Worm (Caenorhabditis elegans) whole organism, L3 larva: ENCODE results near the gene T25B9.1.

ENCODE experiments used
- R02D3.7 ChIP-seq: fragments of 150-350 bp; optimal IDR thresholded peaks from 2 replicates; lab custom pipeline; 2014; ENCODE audit warnings: missing biosample characterization, missing genetic modification characterization
- ZK546.5 ChIP-seq: sonication (generic microtip); optimal IDR thresholded peaks from 2 replicates; lab custom pipeline; 2017; ENCODE audit warnings: missing biosample characterization, missing genetic modification characterization
- aly-2 ChIP-seq: fragments of 150-350 bp; optimal IDR thresholded peaks from 2 replicates; lab custom pipeline; 2014; ENCODE audit warnings: missing biosample characterization, missing genetic modification characterization
- ama-1 ChIP-seq: fragments of 150-350 bp; optimal IDR thresholded peaks from 2 replicates; lab custom pipeline; 2018
- ceh-16 ChIP-seq: sonication (generic microtip); optimal IDR thresholded peaks from 2 replicates; lab custom pipeline; 2017; ENCODE audit warnings: missing biosample characterization, missing genetic modification characterization
- ceh-28 ChIP-seq: fragments of 150-350 bp; optimal IDR thresholded peaks from 2 replicates; lab custom pipeline; 2014; ENCODE audit warnings: missing biosample characterization, missing genetic modification reagents, missing genetic modification characterization
- ceh-82 ChIP-seq: fragments of 150-350 bp; optimal IDR thresholded peaks from 2 replicates; lab custom pipeline; 2014; ENCODE audit warnings: missing biosample characterization, missing genetic modification characterization
- ceh-9 ChIP-seq: sonication (generic microtip); optimal IDR thresholded peaks from 2 replicates; lab custom pipeline; 2018; ENCODE audit warnings: missing biosample characterization, missing genetic modification characterization
- daf-12 ChIP-seq: fragments of 150-350 bp; optimal IDR thresholded peaks from 2 replicates; lab custom pipeline; 2014; ENCODE audit warnings: missing biosample characterization, missing genetic modification reagents, missing genetic modification characterization
- egl-27 ChIP-seq: sonication (generic microtip); optimal IDR thresholded peaks from 4 replicates; lab custom pipeline; 2017; ENCODE audit warnings: missing biosample characterization, missing genetic modification reagents, missing genetic modification characterization
- egl-5 ChIP-seq: fragments of 150-350 bp; optimal IDR thresholded peaks from 2 replicates; lab custom pipeline; 2017; ENCODE audit warnings: missing biosample characterization, missing genetic modification reagents, missing genetic modification characterization, inconsistent platforms
- elt-1 ChIP-seq: fragments of 150-350 bp; optimal IDR thresholded peaks from 2 replicates; lab custom pipeline; 2014; ENCODE audit warnings: missing biosample characterization, missing genetic modification characterization
- elt-2 ChIP-seq: sonication (generic microtip); optimal IDR thresholded peaks from 2 replicates; lab custom pipeline; 2016; ENCODE audit warnings: missing genetic modification reagents, mild to moderate bottlenecking, missing genetic modification characterization, missing compliant biosample characterization
- elt-3 ChIP-seq, 3 experiments: fragments of 150-350 bp in 1 of 3; sonication (generic microtip) in 2 of 3; optimal IDR thresholded peaks; 2 replicates in 2 of 3; 4 replicates in 1 of 3; lab custom pipeline; 2014 to 2017; ENCODE audit warnings: missing biosample characterization in 3 of 3, missing genetic modification characterization in 3 of 3
- eor-1 ChIP-seq, 2 experiments: fragments of 150-350 bp; optimal IDR thresholded peaks; 2 replicates each; lab custom pipeline; 2014 to 2018; ENCODE audit warnings: missing biosample characterization in 2 of 2, missing genetic modification characterization in 2 of 2
- fkh-10 ChIP-seq: sonication (generic microtip); optimal IDR thresholded peaks from 2 replicates; lab custom pipeline; 2017; ENCODE audit warnings: missing biosample characterization, missing genetic modification reagents, missing genetic modification characterization
- fkh-2 ChIP-seq: fragments of 150-350 bp; optimal IDR thresholded peaks from 2 replicates; lab custom pipeline; 2014; ENCODE audit warnings: missing biosample characterization, missing genetic modification reagents, missing genetic modification characterization
- fos-1 ChIP-seq: fragments of 150-350 bp; optimal IDR thresholded peaks from 2 replicates; lab custom pipeline; 2014; ENCODE audit warnings: missing biosample characterization, missing genetic modification characterization
- hmg-11 ChIP-seq: sonication (generic microtip); optimal IDR thresholded peaks from 2 replicates; lab custom pipeline; 2016; ENCODE audit warnings: missing genetic modification characterization, missing compliant biosample characterization
- jun-1 ChIP-seq: fragments of 150-350 bp; optimal IDR thresholded peaks from 2 replicates; lab custom pipeline; 2014; ENCODE audit warnings: missing biosample characterization, missing genetic modification reagents, missing genetic modification characterization
- lin-15B ChIP-seq: fragments of 150-350 bp; optimal IDR thresholded peaks from 2 replicates; lab custom pipeline; 2014; ENCODE audit warnings: missing biosample characterization, missing genetic modification characterization
- lin-39 ChIP-seq: fragments of 150-350 bp; optimal IDR thresholded peaks from 2 replicates; lab custom pipeline; 2018; ENCODE audit warnings: missing biosample characterization, missing genetic modification reagents, missing genetic modification characterization
- lsy-12 ChIP-seq: sonication (generic microtip); optimal IDR thresholded peaks from 2 replicates; lab custom pipeline; 2016; ENCODE audit warnings: mild to moderate bottlenecking, missing genetic modification characterization, missing compliant biosample characterization
- mdl-1 ChIP-seq: fragments of 150-350 bp; optimal IDR thresholded peaks from 2 replicates; lab custom pipeline; 2014; ENCODE audit warnings: missing biosample characterization, missing genetic modification characterization
- mml-1 ChIP-seq: fragments of 150-350 bp; sonication (generic microtip); optimal IDR thresholded peaks from 3 replicates; lab custom pipeline; 2014; ENCODE audit warnings: missing biosample characterization, missing genetic modification characterization
- nfya-1 ChIP-seq: sonication (generic microtip); optimal IDR thresholded peaks from 2 replicates; lab custom pipeline; 2017; ENCODE audit warnings: missing genetic modification characterization, mild to moderate bottlenecking, missing compliant biosample characterization, antibody characterized with exemption, moderate library complexity; ENCODE audit not compliant: insufficient read depth
- nhr-11 ChIP-seq: fragments of 150-350 bp; optimal IDR thresholded peaks from 2 replicates; lab custom pipeline; 2014; ENCODE audit warnings: missing biosample characterization, missing genetic modification characterization
- nhr-12 ChIP-seq: fragments of 150-350 bp; optimal IDR thresholded peaks from 2 replicates; lab custom pipeline; 2014; ENCODE audit warnings: missing biosample characterization, missing genetic modification characterization
- nhr-23 ChIP-seq: fragments of 150-350 bp; optimal IDR thresholded peaks from 2 replicates; lab custom pipeline; 2014; ENCODE audit warnings: missing biosample characterization, missing genetic modification reagents, missing genetic modification characterization
- nhr-237 ChIP-seq: fragments of 150-350 bp; optimal IDR thresholded peaks from 2 replicates; lab custom pipeline; 2014; ENCODE audit warnings: missing biosample characterization, missing genetic modification characterization
- nhr-25 ChIP-seq: sonication (generic microtip); optimal IDR thresholded peaks from 2 replicates; lab custom pipeline; 2017; ENCODE audit warnings: missing biosample characterization, missing genetic modification characterization
- nhr-28 ChIP-seq: fragments of 150-350 bp; optimal IDR thresholded peaks from 2 replicates; lab custom pipeline; 2014; ENCODE audit warnings: missing biosample characterization, missing genetic modification characterization
- nhr-43 ChIP-seq: sonication (generic microtip); optimal IDR thresholded peaks from 2 replicates; lab custom pipeline; 2016; ENCODE audit warnings: mild to moderate bottlenecking, missing genetic modification characterization, missing compliant biosample characterization; ENCODE audit not compliant: poor library complexity, severe bottlenecking
- nhr-67 ChIP-seq: fragments of 150-350 bp; optimal IDR thresholded peaks from 2 replicates; lab custom pipeline; 2014; ENCODE audit warnings: missing biosample characterization, missing genetic modification characterization
- nhr-76 ChIP-seq: fragments of 150-350 bp; sonication (generic microtip); optimal IDR thresholded peaks from 5 replicates; lab custom pipeline; 2014; ENCODE audit warnings: missing biosample characterization, missing genetic modification characterization
- nhr-77 ChIP-seq: fragments of 150-350 bp; optimal IDR thresholded peaks from 2 replicates; lab custom pipeline; 2014; ENCODE audit warnings: missing biosample characterization, missing genetic modification characterization
- pha-4 ChIP-seq: fragments of 150-350 bp; optimal IDR thresholded peaks from 2 replicates; lab custom pipeline; 2014; ENCODE audit warnings: missing biosample characterization, missing genetic modification reagents, missing genetic modification characterization
- pqm-1 ChIP-seq: fragments of 150-350 bp; optimal IDR thresholded peaks from 2 replicates; lab custom pipeline; 2017; ENCODE audit warnings: missing biosample characterization, missing genetic modification characterization, inconsistent platforms
- sea-2 ChIP-seq: fragments of 150-350 bp; sonication (generic microtip); optimal IDR thresholded peaks from 4 replicates; lab custom pipeline; 2014; ENCODE audit warnings: missing biosample characterization, missing genetic modification reagents, missing genetic modification characterization
- skn-1 ChIP-seq: fragments of 150-350 bp; optimal IDR thresholded peaks from 2 replicates; lab custom pipeline; 2014; ENCODE audit warnings: missing biosample characterization, missing genetic modification characterization
- snpc-4 ChIP-seq: fragments of 150-350 bp; optimal IDR thresholded peaks from 2 replicates; lab custom pipeline; 2014; ENCODE audit warnings: missing biosample characterization, missing genetic modification characterization
- tbx-2 ChIP-seq: sonication (generic microtip); optimal IDR thresholded peaks from 2 replicates; lab custom pipeline; 2016; ENCODE audit warnings: mild to moderate bottlenecking, missing genetic modification characterization, missing compliant biosample characterization
- unc-39 ChIP-seq: sonication (generic microtip); optimal IDR thresholded peaks from 4 replicates; lab custom pipeline; 2017; ENCODE audit warnings: missing biosample characterization, missing genetic modification characterization
- unc-62 ChIP-seq: fragments of 150-350 bp; sonication (generic microtip); optimal IDR thresholded peaks from 4 replicates; lab custom pipeline; 2014; ENCODE audit warnings: missing biosample characterization, missing genetic modification reagents, missing genetic modification characterization
- zag-1 ChIP-seq: fragments of 150-350 bp; optimal IDR thresholded peaks from 2 replicates; lab custom pipeline; 2014; ENCODE audit warnings: missing biosample characterization, missing genetic modification characterization
- ztf-11 ChIP-seq: fragments of 150-350 bp; optimal IDR thresholded peaks from 2 replicates; lab custom pipeline; 2014; ENCODE audit warnings: missing biosample characterization, missing genetic modification characterization
- ztf-4 ChIP-seq: fragments of 150-350 bp; optimal IDR thresholded peaks from 2 replicates; lab custom pipeline; 2014; ENCODE audit warnings: missing biosample characterization, missing genetic modification characterization

T25B9.1 gene

DNA sequence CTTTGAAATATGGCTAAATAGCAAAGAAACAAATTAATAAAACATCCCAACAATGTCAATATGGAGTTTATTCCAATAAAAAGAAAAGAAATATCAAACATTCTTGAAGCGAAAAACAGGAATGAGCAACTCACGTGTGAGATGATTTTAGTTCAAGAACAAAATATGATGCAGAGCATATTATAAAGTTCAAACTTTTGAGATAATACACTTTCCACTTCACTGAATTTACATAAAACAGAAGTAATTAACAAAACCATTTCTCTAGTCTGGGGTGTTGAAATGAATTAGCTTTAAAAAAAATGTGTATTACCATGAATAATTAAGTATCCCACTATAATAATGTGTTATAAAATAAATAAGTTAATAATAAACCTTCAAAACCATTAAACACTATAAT is 36.8 kb upstream of the T25B9.1 start, which contains the start of gene srd-7:
Gene srd-7, minus strand, starts transcription at position 101 of the 400 bp plus-strand sequence.
- no peak for TF ChIP-seq fkh-10
- no peak for TF ChIP-seq nhr-25 (tag; lab: Kevin White, UChicago)
- TF ChIP-seq nhr-11 (tag; lab: Kevin White, UChicago), result no peak
- no peak for TF ChIP-seq egl-5 (tag; lab: Kevin White, UChicago)
- TF ChIP-seq unc-39 (tag; lab: Kevin White, UChicago), result no peak

DNA sequence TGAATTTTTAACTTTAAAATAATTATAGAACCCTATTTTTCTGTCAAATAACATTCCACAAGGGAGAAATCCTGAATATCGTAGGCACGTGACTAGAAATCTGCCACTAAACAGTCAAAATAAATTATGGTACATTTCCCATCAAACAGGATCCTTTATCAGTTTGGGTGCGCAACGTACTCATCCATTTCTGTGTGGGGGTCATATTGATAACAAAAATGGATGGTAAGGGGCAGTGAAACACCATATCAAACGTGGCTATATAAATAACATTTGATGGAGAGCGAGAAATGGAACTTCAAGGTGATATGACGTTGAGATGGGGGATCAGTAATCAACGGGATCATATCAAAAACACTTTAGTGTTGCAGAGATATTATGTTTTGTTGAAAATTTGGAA is 34.1 kb upstream of the T25B9.1 start:
- TF ChIP-seq unc-62 (no peak), nhr-12 (tag; lab: Kevin White, UChicago) (no peak), nhr-25 (tag; lab: Kevin White, UChicago) (peak; percentile 38), nhr-43 (tag; lab: Kevin White, UChicago) (peak; percentile 69), eor-1 (tag; optimal IDR thresholded peaks at IDR 0.05; lab: Kevin White, UChicago) (no peak), elt-3 (tag; optimal IDR thresholded peaks at IDR 0.05; lab: Kevin White, UChicago) (peak in 2 of 3 experiments; percentile 67 to 73), ztf-11 (tag; lab: Kevin White, UChicago) (no peak), nhr-23 (peak; percentile 63)

DNA sequence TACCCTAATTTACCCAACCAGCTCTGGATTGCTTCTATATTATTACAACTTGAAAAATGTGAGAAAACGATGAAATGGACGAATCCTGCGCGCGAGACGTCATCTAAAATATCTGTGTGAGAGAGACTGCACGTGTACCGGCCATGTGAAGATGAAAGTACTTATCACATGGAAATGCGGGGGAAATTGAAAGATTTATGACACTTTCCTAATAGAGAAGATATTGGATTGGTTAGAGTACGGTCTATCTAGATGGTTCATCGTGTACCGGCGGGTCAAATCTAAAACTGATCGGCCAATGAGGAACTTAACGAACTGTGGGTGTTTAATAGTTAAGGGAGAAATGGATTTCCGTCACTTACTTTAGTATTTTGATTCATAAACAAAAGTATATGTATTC is 32.1 kb upstream of the T25B9.1 start:
- TF ChIP-seq jun-1, result no peak
- TF ChIP-seq elt-2 (tag; lab: Kevin White, UChicago), result no peak
- TF ChIP-seq R02D3.7 (tag; lab: Kevin White, UChicago), result no peak
- no peak for TF ChIP-seq nhr-237 (tag; lab: Kevin White, UChicago)
- TF ChIP-seq snpc-4, result no peak
- TF ChIP-seq nhr-28 (tag; lab: Kevin White, UChicago), result no peak
- no peak for TF ChIP-seq hmg-11 (tag; lab: Kevin White, UChicago)
- no peak for TF ChIP-seq unc-39 (tag; lab: Kevin White, UChicago)
- TF ChIP-seq nhr-76, result no peak
- no peak for TF ChIP-seq skn-1 (tag; lab: Kevin White, UChicago)
- no peak for TF ChIP-seq pqm-1 (tag; lab: Kevin White, UChicago)
- no peak for TF ChIP-seq lin-39 (tag; lab: Kevin White, UChicago)
- no peak for TF ChIP-seq zag-1
- TF ChIP-seq mdl-1, result peak; percentile 58
- TF ChIP-seq ama-1 (lab: Kevin White, UChicago), result no peak
- TF ChIP-seq nhr-12 (tag; lab: Kevin White, UChicago), result no peak
- TF ChIP-seq eor-1 (tag; optimal IDR thresholded peaks at IDR 0.05; lab: Kevin White, UChicago), result no peak
- TF ChIP-seq lsy-12, result peak; percentile 19
- no peak for TF ChIP-seq ztf-4 (tag; lab: Kevin White, UChicago)
- no peak for TF ChIP-seq pha-4 (tag; lab: Kevin White, UChicago)
- no peak for TF ChIP-seq tbx-2
- no peak for TF ChIP-seq ceh-16 (tag; lab: Kevin White, UChicago)
- TF ChIP-seq nhr-77 (tag; lab: Kevin White, UChicago), result no peak
- no peak for TF ChIP-seq sea-2 (GFP tag; lab: Kevin White, UChicago)
- no peak for TF ChIP-seq fos-1
- TF ChIP-seq nhr-67 (tag; lab: Kevin White, UChicago), result no peak
- peak; percentile 72 for TF ChIP-seq nhr-25 (tag; lab: Kevin White, UChicago)
- TF ChIP-seq daf-12 (tag; lab: Kevin White, UChicago), result no peak
- peak; percentile 73 for TF ChIP-seq nfya-1 (tag; lab: Kevin White, UChicago)
- TF ChIP-seq egl-27 (tag; lab: Kevin White, UChicago), result peak; percentile 26
- TF ChIP-seq ZK546.5 (tag; lab: Kevin White, UChicago), result no peak
- TF ChIP-seq ceh-9 (tag; lab: Kevin White, UChicago), result no peak
- TF ChIP-seq ztf-11 (tag; lab: Kevin White, UChicago), result no peak
- TF ChIP-seq ceh-82 (tag; lab: Kevin White, UChicago), result no peak
- peak; percentile 18 for TF ChIP-seq ceh-28 (tag; lab: Kevin White, UChicago)
- peak; percentile 92 for TF ChIP-seq nhr-43 (tag; lab: Kevin White, UChicago)
- no peak for TF ChIP-seq fkh-10
- no peak for TF ChIP-seq egl-5 (tag; lab: Kevin White, UChicago)
- TF ChIP-seq aly-2 (tag; lab: Kevin White, UChicago), result no peak
- TF ChIP-seq elt-3 (tag; optimal IDR thresholded peaks at IDR 0.05; lab: Kevin White, UChicago), result peak in 2 of 3 experiments; percentile 43 to 69
- TF ChIP-seq fkh-2, result no peak
- TF ChIP-seq mml-1 (tag; lab: Kevin White, UChicago), result peak; percentile 22
- TF ChIP-seq lin-15B (tag; lab: Kevin White, UChicago), result no peak
- no peak for TF ChIP-seq unc-62
- TF ChIP-seq nhr-11 (tag; lab: Kevin White, UChicago), result no peak
- TF ChIP-seq nhr-23, result peak; percentile 91
- TF ChIP-seq elt-1 (tag; lab: Kevin White, UChicago), result no peak
